Fruit fly (Drosophila melanogaster) whole organism, embryonic: ENCODE data around the gene CG7065.

Experiments used
- Atf-2 ChIP-seq: fragments of 200-800 bp; sonication (Bioruptor generic); optimal IDR thresholded peaks from 2 replicates; lab custom pipeline; 2016; ENCODE audit warnings: missing biosample characterization, missing genetic modification characterization
- CG10959 ChIP-seq: fragments of 200-800 bp; sonication (Bioruptor generic); IDR thresholded peaks from 2 replicates; pipeline ENCODE4 v1.3.6; 2022; ENCODE audit warnings: missing biosample characterization, missing genetic modification characterization
- CG10979 ChIP-seq: fragments of 200-800 bp; sonication (Bioruptor generic); optimal IDR thresholded peaks from 2 replicates; lab custom pipeline; 2018; ENCODE audit warnings: missing biosample characterization, mild to moderate bottlenecking, missing genetic modification characterization, moderate library complexity
- CG11695 ChIP-seq: fragments of 200-800 bp; sonication (Bioruptor generic); IDR thresholded peaks from 3 replicates; pipeline ENCODE4 v1.3.6; 2022; ENCODE audit warnings: missing biosample characterization, missing genetic modification characterization
- CG12104 ChIP-seq: fragments of 200-800 bp; sonication (Bioruptor generic); optimal IDR thresholded peaks from 3 replicates; lab custom pipeline; 2016; ENCODE audit warnings: missing biosample characterization, missing genetic modification characterization
- CG13775 ChIP-seq: fragments of 200-800 bp; sonication (Bioruptor generic); optimal IDR thresholded peaks from 3 replicates; lab custom pipeline; 2017; ENCODE audit warnings: missing biosample characterization, mild to moderate bottlenecking, missing genetic modification characterization
- CG14050 ChIP-seq: fragments of 200-800 bp; sonication (Bioruptor generic); IDR thresholded peaks from 3 replicates; pipeline ENCODE4 v1.3.6; 2022; ENCODE audit warnings: missing biosample characterization, missing genetic modification characterization
- CG14860 ChIP-seq: fragments of 200-800 bp; sonication (Bioruptor generic); IDR thresholded peaks from 3 replicates; pipeline ENCODE4 v1.3.6; 2022; ENCODE audit warnings: missing biosample characterization, missing genetic modification characterization; ENCODE audit not compliant: partially characterized antibody
- CG16813 ChIP-seq: fragments of 200-800 bp; sonication (Bioruptor generic); IDR thresholded peaks from 3 replicates; pipeline ENCODE4 v1.3.6; 2022; ENCODE audit warnings: missing biosample characterization, missing genetic modification characterization; ENCODE audit not compliant: partially characterized antibody
- CG17612 ChIP-seq: fragments of 200-800 bp; sonication (Bioruptor generic); IDR thresholded peaks from 2 replicates; pipeline ENCODE4 v1.3.6; 2022; ENCODE audit warnings: missing biosample characterization, missing genetic modification characterization
- CG2202 ChIP-seq: fragments of 200-800 bp; sonication (Bioruptor generic); optimal IDR thresholded peaks from 2 replicates; lab custom pipeline; 2018; ENCODE audit warnings: missing biosample characterization, mild to moderate bottlenecking, missing genetic modification characterization
- CG30431 ChIP-seq: fragments of 200-800 bp; sonication (Bioruptor generic); optimal IDR thresholded peaks from 2 replicates; lab custom pipeline; 2017; ENCODE audit warnings: missing biosample characterization, missing genetic modification characterization
- CG33557 ChIP-seq: fragments of 200-800 bp; sonication (Bioruptor generic); optimal IDR thresholded peaks from 2 replicates; lab custom pipeline; 2019; ENCODE audit warnings: missing biosample characterization, mild to moderate bottlenecking, missing genetic modification characterization, moderate library complexity
- CG3407 ChIP-seq: fragments of 200-800 bp; sonication (Bioruptor generic); optimal IDR thresholded peaks from 2 replicates; lab custom pipeline; 2018; ENCODE audit warnings: missing biosample characterization, mild to moderate bottlenecking, missing genetic modification characterization
- CG4328 ChIP-seq: fragments of 200-800 bp; sonication (Bioruptor generic); optimal IDR thresholded peaks from 3 replicates; lab custom pipeline; 2017; ENCODE audit warnings: missing biosample characterization, missing genetic modification reagents, missing genetic modification characterization
- CG4424 ChIP-seq: fragments of 200-800 bp; sonication (Bioruptor generic); optimal IDR thresholded peaks from 3 replicates; lab custom pipeline; 2016; ENCODE audit warnings: missing biosample characterization, missing genetic modification characterization
- CG4617 ChIP-seq: fragments of 200-800 bp; sonication (Bioruptor generic); optimal IDR thresholded peaks from 3 replicates; lab custom pipeline; 2016; ENCODE audit warnings: missing biosample characterization, missing genetic modification characterization, borderline replicate concordance
- CG6689 ChIP-seq: fragments of 200-800 bp; sonication (Bioruptor generic); IDR thresholded peaks from 2 replicates; pipeline ENCODE4 v1.3.6; 2022; ENCODE audit warnings: missing biosample characterization, missing genetic modification characterization
- CG8944 ChIP-seq: fragments of 200-800 bp; sonication (Bioruptor generic); optimal IDR thresholded peaks from 3 replicates; lab custom pipeline; 2016; ENCODE audit warnings: missing biosample characterization, missing genetic modification characterization
- CG9437 ChIP-seq: fragments of 200-800 bp; sonication (Bioruptor generic); optimal IDR thresholded peaks from 2 replicates; lab custom pipeline; 2018; ENCODE audit warnings: missing biosample characterization, mild to moderate bottlenecking, missing genetic modification characterization
- CG9797 ChIP-seq: fragments of 200-800 bp; sonication (Bioruptor generic); optimal IDR thresholded peaks from 3 replicates; lab custom pipeline; 2018; ENCODE audit warnings: missing biosample characterization, mild to moderate bottlenecking, missing genetic modification characterization
- D ChIP-seq, 2 experiments: fragments of 200-800 bp in 1 of 2; fragments of >200 bp in 1 of 2; sonication (Bioruptor generic) in 1 of 2; optimal IDR thresholded peaks; 2 replicates in 1 of 2; 3 replicates in 1 of 2; lab custom pipeline; 2017; ENCODE audit warnings: mild to moderate bottlenecking in 1 of 2, missing biosample characterization in 1 of 2, missing genetic modification characterization in 1 of 2, missing genetic modification reagents in 1 of 2
- D19B ChIP-seq: fragments of 200-800 bp; sonication (Bioruptor generic); optimal IDR thresholded peaks from 2 replicates; lab custom pipeline; 2017; ENCODE audit warnings: missing biosample characterization, mild to moderate bottlenecking, missing genetic modification characterization
- Dad ChIP-seq: fragments of 200-800 bp; sonication (Bioruptor generic); optimal IDR thresholded peaks from 3 replicates; lab custom pipeline; 2016; ENCODE audit warnings: missing biosample characterization, missing genetic modification characterization
- Dref ChIP-seq: fragments of 200-800 bp; sonication (Bioruptor generic); IDR thresholded peaks from 2 replicates; pipeline ENCODE4 v1.3.6; 2022; ENCODE audit warnings: missing biosample characterization, missing genetic modification characterization
- E2f1 ChIP-seq: fragments of 200-800 bp; sonication (Bioruptor generic); IDR thresholded peaks from 2 replicates; pipeline ENCODE4 v1.3.6; 2022; ENCODE audit warnings: missing biosample characterization, missing genetic modification characterization
- Fer1 ChIP-seq: fragments of 200-800 bp; sonication (Bioruptor generic); optimal IDR thresholded peaks from 2 replicates; lab custom pipeline; 2017; ENCODE audit warnings: missing biosample characterization, mild to moderate bottlenecking, missing genetic modification characterization
- Lim3 ChIP-seq: fragments of 200-800 bp; sonication (Bioruptor generic); IDR thresholded peaks from 2 replicates; pipeline ENCODE4 v1.3.6; 2022; ENCODE audit warnings: missing biosample characterization, missing genetic modification characterization
- Ravus ChIP-seq: fragments of 200-800 bp; sonication (Bioruptor generic); IDR thresholded peaks from 2 replicates; pipeline ENCODE4 v1.3.6; 2022; ENCODE audit warnings: missing biosample characterization, missing genetic modification characterization
- Side ChIP-seq: fragments of 200-800 bp; sonication (Bioruptor generic); optimal IDR thresholded peaks from 2 replicates; lab custom pipeline; 2016; ENCODE audit warnings: missing biosample characterization, missing genetic modification characterization
- Six4 ChIP-seq: fragments of 200-800 bp; sonication (Bioruptor generic); optimal IDR thresholded peaks from 2 replicates; lab custom pipeline; 2016; ENCODE audit warnings: missing biosample characterization, missing genetic modification characterization
- Sox100B ChIP-seq: fragments of 200-800 bp; sonication (Bioruptor generic); optimal IDR thresholded peaks from 3 replicates; lab custom pipeline; 2018; ENCODE audit warnings: missing biosample characterization, mild to moderate bottlenecking, missing genetic modification characterization
- Sry-δ ChIP-seq: fragments of 200-800 bp; sonication (Bioruptor generic); optimal IDR thresholded peaks from 2 replicates; lab custom pipeline; 2016; ENCODE audit warnings: missing biosample characterization, missing genetic modification characterization
- Ssrp ChIP-seq: fragments of 200-800 bp; sonication (Bioruptor generic); optimal IDR thresholded peaks from 2 replicates; lab custom pipeline; 2018; ENCODE audit warnings: missing biosample characterization, mild to moderate bottlenecking, missing genetic modification characterization, moderate library complexity
- ara ChIP-seq: fragments of 200-800 bp; sonication (Bioruptor generic); IDR thresholded peaks from 2 replicates; pipeline ENCODE4 v1.3.6; 2022; ENCODE audit warnings: missing biosample characterization, missing genetic modification characterization
- bbx ChIP-seq: fragments of 200-800 bp; sonication (Bioruptor generic); IDR thresholded peaks from 2 replicates; pipeline ENCODE4 v1.3.6; 2022; ENCODE audit warnings: missing biosample characterization, missing genetic modification characterization; ENCODE audit not compliant: partially characterized antibody
- br ChIP-seq: fragments of >200 bp; optimal IDR thresholded peaks from 2 replicates; lab custom pipeline; 2017
- bsh ChIP-seq, 2 experiments: fragments of 200-800 bp; sonication (Bioruptor generic); optimal IDR thresholded peaks; 2 replicates each; lab custom pipeline; 2017 to 2018; ENCODE audit warnings: mild to moderate bottlenecking in 2 of 2, missing biosample characterization in 2 of 2, missing genetic modification characterization in 2 of 2, moderate library complexity in 1 of 2
- crol ChIP-seq: fragments of 200-800 bp; sonication (Bioruptor generic); IDR thresholded peaks from 2 replicates; pipeline ENCODE4 v1.3.6; 2022; ENCODE audit warnings: missing biosample characterization, missing genetic modification characterization
- en ChIP-seq: fragments of 200-800 bp; sonication (Bioruptor generic); optimal IDR thresholded peaks from 2 replicates; lab custom pipeline; 2016; ENCODE audit warnings: missing biosample characterization, missing genetic modification characterization
- exex ChIP-seq: fragments of 200-800 bp; sonication (Bioruptor generic); optimal IDR thresholded peaks from 4 replicates; lab custom pipeline; 2018; ENCODE audit warnings: missing biosample characterization, mild to moderate bottlenecking, missing genetic modification characterization, moderate library complexity
- gce ChIP-seq: fragments of 200-800 bp; sonication (Bioruptor generic); IDR thresholded peaks from 3 replicates; pipeline ENCODE4 v1.3.6; 2022; ENCODE audit warnings: missing biosample characterization, missing genetic modification characterization
- gem ChIP-seq: fragments of 200-800 bp; sonication (Bioruptor generic); optimal IDR thresholded peaks from 2 replicates; lab custom pipeline; 2019; ENCODE audit warnings: missing biosample characterization, mild to moderate bottlenecking, missing genetic modification characterization, moderate library complexity
- h ChIP-seq: fragments of >200 bp; optimal IDR thresholded peaks from 2 replicates; lab custom pipeline; 2017
- hkb ChIP-seq, 2 experiments: fragments of 200-800 bp in 1 of 2; fragments of >200 bp in 1 of 2; sonication (Bioruptor generic) in 1 of 2; IDR thresholded peaks in 1 of 2; optimal IDR thresholded peaks in 1 of 2; 2 replicates each; pipeline versions ENCODE4 v1.3.6 to Lab custom; 2017 to 2022; ENCODE audit warnings: missing biosample characterization in 1 of 2, missing genetic modification characterization in 1 of 2
- kay ChIP-seq: fragments of 200-800 bp; sonication (Bioruptor generic); optimal IDR thresholded peaks from 2 replicates; lab custom pipeline; 2016; ENCODE audit warnings: missing biosample characterization, missing genetic modification characterization
- nerfin-1 ChIP-seq: fragments of 200-800 bp; sonication (Bioruptor generic); optimal IDR thresholded peaks from 3 replicates; lab custom pipeline; 2019; ENCODE audit warnings: missing biosample characterization, mild to moderate bottlenecking, missing genetic modification characterization, moderate library complexity
- nerfin-2 ChIP-seq: fragments of 200-800 bp; sonication (Bioruptor generic); IDR thresholded peaks from 2 replicates; pipeline ENCODE4 v1.3.6; 2022; ENCODE audit warnings: missing biosample characterization, missing genetic modification characterization; ENCODE audit not compliant: partially characterized antibody
- pb ChIP-seq: fragments of 200-800 bp; sonication (Bioruptor generic); optimal IDR thresholded peaks from 3 replicates; lab custom pipeline; 2016; ENCODE audit warnings: missing biosample characterization, missing genetic modification characterization
- stc ChIP-seq: fragments of 200-800 bp; sonication (Bioruptor generic); IDR thresholded peaks from 2 replicates; pipeline ENCODE4 v1.3.6; 2022; ENCODE audit warnings: missing biosample characterization, missing genetic modification characterization
- unc-4 ChIP-seq: fragments of 200-800 bp; sonication (Bioruptor generic); IDR thresholded peaks from 2 replicates; pipeline ENCODE4 v1.3.6; 2022; ENCODE audit warnings: missing biosample characterization, missing genetic modification characterization; ENCODE audit not compliant: partially characterized antibody

Gene CG7065

DNA sequence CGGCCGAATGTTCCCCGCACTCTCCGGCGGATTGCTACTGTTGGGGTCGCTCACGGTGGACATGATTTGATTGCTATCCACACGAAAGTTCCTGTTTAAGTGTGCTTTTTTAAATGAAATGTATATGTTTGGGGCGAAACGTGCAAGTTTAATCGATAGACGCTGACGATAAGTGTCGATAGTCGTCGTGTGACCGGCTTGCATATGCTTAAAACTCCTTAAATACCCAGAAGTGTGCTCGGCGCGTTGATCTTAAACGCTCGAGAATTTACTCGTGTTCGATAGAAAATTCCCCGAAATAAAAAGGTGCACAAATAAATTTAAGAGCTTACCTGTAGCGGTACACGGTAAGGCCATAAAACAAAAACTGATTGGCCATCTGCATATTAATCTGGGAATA lies 19.6 kb downstream of the CG7065 start, which contains the start of the genes Zpr1 and CG44532 (continued):
- TF ChIP-seq CG33557 (GFP tag; lab: Kevin White, UChicago) = no peak
- TF ChIP-seq CG8944 (GFP tag; lab: Kevin White, UChicago) = no peak
- TF ChIP-seq Sox100B (GFP tag; lab: Kevin White, UChicago) = no peak
- no peak for TF ChIP-seq CG13775
- TF ChIP-seq CG3407 = no peak
- TF ChIP-seq CG2202 (tag; lab: Kevin White, UChicago) = no peak
- no peak for TF ChIP-seq CG4328 (GFP tag; lab: Kevin White, UChicago)
- TF ChIP-seq Dref (GFP tag; lab: Robert Waterston, UW) = peak; percentile 74
- no peak for TF ChIP-seq pb (GFP tag; lab: Kevin White, UChicago)
- TF ChIP-seq en = no peak
- TF ChIP-seq nerfin-2 (GFP tag; lab: Robert Waterston, UW) = no peak
- TF ChIP-seq crol (GFP tag; lab: Robert Waterston, UW) = no peak
- TF ChIP-seq CG4424 (GFP tag; lab: Kevin White, UChicago) = no peak
- TF ChIP-seq br (lab: Kevin White, UChicago) = no peak
- no peak for TF ChIP-seq Ssrp (tag; lab: Kevin White, UChicago)
- TF ChIP-seq hkb (optimal IDR thresholded peaks at IDR 0.05; lab: Kevin White, UChicago) = no peak
- no peak for TF ChIP-seq hkb (GFP tag; IDR thresholded peaks at IDR 0.05; lab: Robert Waterston, UW)
- no peak for TF ChIP-seq h (lab: Kevin White, UChicago)
- no peak for TF ChIP-seq gce (GFP tag; lab: Robert Waterston, UW)
- TF ChIP-seq CG14860 (GFP tag; lab: Robert Waterston, UW) = peak; percentile 59
- no peak for TF ChIP-seq stc (GFP tag; lab: Robert Waterston, UW)
- no peak for TF ChIP-seq Six4 (GFP tag; lab: Kevin White, UChicago)
- peak; percentile 55; the same call in 1 of the 2 replicates for TF ChIP-seq bbx (GFP tag; lab: Robert Waterston, UW)
- no peak for TF ChIP-seq CG6689
- peak; percentile 69 for TF ChIP-seq CG16813 (GFP tag; lab: Robert Waterston, UW)
- TF ChIP-seq unc-4 (GFP tag; lab: Robert Waterston, UW) = peak; percentile 69
- no peak for TF ChIP-seq CG10979
- TF ChIP-seq CG17612 (GFP tag; lab: Robert Waterston, UW) = no peak
- no peak for TF ChIP-seq exex (tag; lab: Kevin White, UChicago)
- TF ChIP-seq nerfin-1 (tag; lab: Kevin White, UChicago) = no peak
- TF ChIP-seq Sry-δ (GFP tag; lab: Kevin White, UChicago) = peak; percentile 67
- TF ChIP-seq D19B = no peak
- TF ChIP-seq bsh (GFP tag; optimal IDR thresholded peaks at IDR 0.05; lab: Kevin White, UChicago) = no peak
- TF ChIP-seq Lim3 (GFP tag; lab: Robert Waterston, UW) = no peak
- peak; percentile 21 for TF ChIP-seq CG9797 (GFP tag; lab: Kevin White, UChicago)
- TF ChIP-seq E2f1 (GFP tag; lab: Robert Waterston, UW) = no peak
- TF ChIP-seq D (optimal IDR thresholded peaks at IDR 0.05; lab: Kevin White, UChicago) = no peak
- no peak for TF ChIP-seq D (GFP tag; optimal IDR thresholded peaks at IDR 0.05; lab: Kevin White, UChicago)
- peak; percentile 21 for TF ChIP-seq CG4617 (GFP tag; lab: Kevin White, UChicago)
- TF ChIP-seq ara = no peak
- no peak for TF ChIP-seq kay (GFP tag; lab: Kevin White, UChicago)
- TF ChIP-seq Fer1 = no peak
- no peak for TF ChIP-seq CG9437
- TF ChIP-seq CG14050 (GFP tag; lab: Robert Waterston, UW) = no peak
- no peak for TF ChIP-seq Ravus (GFP tag; lab: Robert Waterston, UW)
- TF ChIP-seq CG12104 (GFP tag; lab: Kevin White, UChicago) = no peak
- no peak for TF ChIP-seq CG30431
- no peak for TF ChIP-seq Atf-2 (GFP tag; lab: Kevin White, UChicago)
- no peak for TF ChIP-seq Side
- TF ChIP-seq gem (tag; lab: Kevin White, UChicago) = no peak
- no peak for TF ChIP-seq CG10959 (GFP tag; lab: Robert Waterston, UW)
- no peak for TF ChIP-seq CG11695 (GFP tag; lab: Robert Waterston, UW)
- TF ChIP-seq Dad (GFP tag; lab: Kevin White, UChicago) = no peak
